Worm (Caenorhabditis elegans) whole organism, L2 larva: ENCODE results near the gene nac-2.
A peak's percentile ranks its signal among the peaks of the same experiment; 100 is the strongest.

Source experiments
- C34F6.9 ChIP-seq: fragments of 150-350 bp; optimal IDR thresholded peaks from 2 replicates; lab custom pipeline; 2014; ENCODE audit warnings: missing biosample characterization, missing genetic modification characterization
- F13H6.1 ChIP-seq: sonication (generic microtip); optimal IDR thresholded peaks from 2 replicates; lab custom pipeline; 2016; ENCODE audit warnings: missing genetic modification characterization, missing compliant biosample characterization
- R02D3.7 ChIP-seq: fragments of 150-350 bp; optimal IDR thresholded peaks from 2 replicates; lab custom pipeline; 2014; ENCODE audit warnings: missing biosample characterization, missing genetic modification characterization
- Y55F3AM.14 ChIP-seq: fragments of 200-800 bp; sonication (Bioruptor generic); optimal IDR thresholded peaks from 2 replicates; lab custom pipeline; 2018; ENCODE audit warnings: mild to moderate bottlenecking, missing genetic modification characterization, missing compliant biosample characterization
- ZK546.5 ChIP-seq: sonication (generic microtip); optimal IDR thresholded peaks from 2 replicates; lab custom pipeline; 2017; ENCODE audit warnings: missing biosample characterization, missing genetic modification characterization
- alr-1 ChIP-seq: fragments of 150-350 bp; optimal IDR thresholded peaks from 2 replicates; lab custom pipeline; 2014; ENCODE audit warnings: missing biosample characterization, missing genetic modification characterization
- aly-2 ChIP-seq: fragments of 150-350 bp; optimal IDR thresholded peaks from 2 replicates; lab custom pipeline; 2014; ENCODE audit warnings: missing biosample characterization, missing genetic modification characterization
- ama-1 ChIP-seq: fragments of 150-350 bp; optimal IDR thresholded peaks from 2 replicates; lab custom pipeline; 2018; ENCODE audit warnings: inconsistent platforms
- blmp-1 ChIP-seq: sonication (generic microtip); optimal IDR thresholded peaks from 2 replicates; lab custom pipeline; 2017; ENCODE audit warnings: missing genetic modification characterization, mild to moderate bottlenecking, missing compliant biosample characterization, antibody characterized with exemption, moderate library complexity; ENCODE audit not compliant: insufficient read depth
- ceh-16 ChIP-seq: fragments of 150-350 bp; optimal IDR thresholded peaks from 2 replicates; lab custom pipeline; 2014; ENCODE audit warnings: missing biosample characterization, missing genetic modification characterization
- ceh-82 ChIP-seq: fragments of 150-350 bp; optimal IDR thresholded peaks from 2 replicates; lab custom pipeline; 2014; ENCODE audit warnings: missing biosample characterization, missing genetic modification characterization
- crh-2 ChIP-seq: sonication (generic microtip); optimal IDR thresholded peaks from 2 replicates; lab custom pipeline; 2017; ENCODE audit warnings: missing biosample characterization, missing genetic modification characterization
- dmd-4 ChIP-seq: sonication (generic microtip); optimal IDR thresholded peaks from 2 replicates; lab custom pipeline; 2017; ENCODE audit warnings: missing biosample characterization, missing genetic modification characterization
- egl-27 ChIP-seq: sonication (generic microtip); optimal IDR thresholded peaks from 3 replicates; lab custom pipeline; 2017; ENCODE audit warnings: missing biosample characterization, missing genetic modification reagents, missing genetic modification characterization
- elt-1 ChIP-seq: fragments of 150-350 bp; optimal IDR thresholded peaks from 2 replicates; lab custom pipeline; 2014; ENCODE audit warnings: missing biosample characterization, missing genetic modification characterization
- elt-3 ChIP-seq: sonication (generic microtip); optimal IDR thresholded peaks from 2 replicates; lab custom pipeline; 2017; ENCODE audit warnings: missing biosample characterization, missing genetic modification characterization
- fos-1 ChIP-seq: fragments of 150-350 bp; optimal IDR thresholded peaks from 2 replicates; lab custom pipeline; 2014; ENCODE audit warnings: missing biosample characterization, missing genetic modification characterization
- gmeb-1 ChIP-seq: fragments of 150-350 bp; optimal IDR thresholded peaks from 2 replicates; lab custom pipeline; 2014; ENCODE audit warnings: missing biosample characterization, missing genetic modification characterization
- lin-11 ChIP-seq: fragments of 150-350 bp; sonication (generic microtip); optimal IDR thresholded peaks from 2 replicates; lab custom pipeline; 2014; ENCODE audit warnings: missing biosample characterization, missing genetic modification characterization, inconsistent platforms, mixed read lengths
- lin-13 ChIP-seq: fragments of 150-350 bp; optimal IDR thresholded peaks from 2 replicates; lab custom pipeline; 2014; ENCODE audit warnings: missing biosample characterization, missing genetic modification reagents, missing genetic modification characterization
- lin-39 ChIP-seq: fragments of 150-350 bp; optimal IDR thresholded peaks from 2 replicates; lab custom pipeline; 2014; ENCODE audit warnings: missing biosample characterization, missing genetic modification reagents, missing genetic modification characterization
- lsy-2 ChIP-seq, 2 experiments: fragments of 150-350 bp in 1 of 2; sonication (generic microtip) in 1 of 2; optimal IDR thresholded peaks; 2 replicates each; lab custom pipeline; 2014 to 2017; ENCODE audit warnings: missing biosample characterization in 2 of 2, missing genetic modification characterization in 2 of 2
- mab-5 ChIP-seq: fragments of 150-350 bp; optimal IDR thresholded peaks from 2 replicates; lab custom pipeline; 2014; ENCODE audit warnings: missing biosample characterization, missing genetic modification characterization
- mbf-1 ChIP-seq: sonication (generic microtip); optimal IDR thresholded peaks from 2 replicates; lab custom pipeline; 2017; ENCODE audit warnings: missing biosample characterization, missing genetic modification characterization
- mdl-1 ChIP-seq, 2 experiments: fragments of 150-350 bp in 1 of 2; sonication (generic microtip) in 1 of 2; optimal IDR thresholded peaks; 2 replicates each; lab custom pipeline; 2017; ENCODE audit warnings: missing biosample characterization in 2 of 2, missing genetic modification characterization in 2 of 2
- nhr-10 ChIP-seq: sonication (generic microtip); optimal IDR thresholded peaks from 2 replicates; lab custom pipeline; 2017; ENCODE audit warnings: missing biosample characterization, missing genetic modification characterization
- nhr-11 ChIP-seq: fragments of 150-350 bp; optimal IDR thresholded peaks from 2 replicates; lab custom pipeline; 2014; ENCODE audit warnings: missing biosample characterization, missing genetic modification characterization
- nhr-12 ChIP-seq: fragments of 150-350 bp; optimal IDR thresholded peaks from 2 replicates; lab custom pipeline; 2014; ENCODE audit warnings: missing biosample characterization, missing genetic modification characterization
- nhr-129 ChIP-seq: fragments of 150-350 bp; optimal IDR thresholded peaks from 2 replicates; lab custom pipeline; 2014; ENCODE audit warnings: missing biosample characterization, missing genetic modification characterization
- nhr-21 ChIP-seq: fragments of 150-350 bp; optimal IDR thresholded peaks from 2 replicates; lab custom pipeline; 2014; ENCODE audit warnings: missing biosample characterization, missing genetic modification characterization
- nhr-23 ChIP-seq: fragments of 150-350 bp; optimal IDR thresholded peaks from 2 replicates; lab custom pipeline; 2014; ENCODE audit warnings: missing biosample characterization, missing genetic modification reagents, missing genetic modification characterization
- nhr-237 ChIP-seq: fragments of 150-350 bp; optimal IDR thresholded peaks from 2 replicates; lab custom pipeline; 2014; ENCODE audit warnings: missing biosample characterization, missing genetic modification characterization
- nhr-25 ChIP-seq: fragments of 150-350 bp; sonication (generic microtip); optimal IDR thresholded peaks from 3 replicates; lab custom pipeline; 2014; ENCODE audit warnings: missing biosample characterization, missing genetic modification characterization
- nhr-6 ChIP-seq: fragments of 150-350 bp; optimal IDR thresholded peaks from 2 replicates; lab custom pipeline; 2014; ENCODE audit warnings: missing biosample characterization, missing genetic modification characterization
- nhr-77 ChIP-seq: fragments of 150-350 bp; optimal IDR thresholded peaks from 2 replicates; lab custom pipeline; 2014; ENCODE audit warnings: missing biosample characterization, missing genetic modification characterization
- peb-1 ChIP-seq: fragments of 150-350 bp; optimal IDR thresholded peaks from 2 replicates; lab custom pipeline; 2014; ENCODE audit warnings: missing biosample characterization, missing genetic modification characterization
- sem-4 ChIP-seq: fragments of 150-350 bp; optimal IDR thresholded peaks from 2 replicates; lab custom pipeline; 2014; ENCODE audit warnings: missing biosample characterization, missing genetic modification reagents, missing genetic modification characterization
- skn-1 ChIP-seq: sonication (generic microtip); optimal IDR thresholded peaks from 2 replicates; lab custom pipeline; 2017; ENCODE audit warnings: missing biosample characterization, missing genetic modification characterization
- sma-3 ChIP-seq: sonication (generic microtip); optimal IDR thresholded peaks from 2 replicates; lab custom pipeline; 2016; ENCODE audit warnings: missing genetic modification reagents, missing genetic modification characterization, missing compliant biosample characterization
- sma-9 ChIP-seq, 2 experiments: fragments of 150-350 bp in 1 of 2; sonication (generic microtip) in 1 of 2; optimal IDR thresholded peaks; 2 replicates each; lab custom pipeline; 2014 to 2016; ENCODE audit warnings: missing genetic modification characterization in 2 of 2, mild to moderate bottlenecking in 1 of 2, missing biosample characterization in 1 of 2, missing compliant biosample characterization in 1 of 2, missing genetic modification reagents in 1 of 2, moderate library complexity in 1 of 2
- snpc-4 ChIP-seq: fragments of 150-350 bp; optimal IDR thresholded peaks from 2 replicates; lab custom pipeline; 2014; ENCODE audit warnings: missing biosample characterization, missing genetic modification characterization
- unc-39 ChIP-seq: fragments of 150-350 bp; optimal IDR thresholded peaks from 2 replicates; lab custom pipeline; 2014; ENCODE audit warnings: missing biosample characterization, missing genetic modification characterization
- unc-55 ChIP-seq: fragments of 150-350 bp; sonication (generic microtip); optimal IDR thresholded peaks from 3 replicates; lab custom pipeline; 2014; ENCODE audit warnings: missing biosample characterization, missing genetic modification reagents, missing genetic modification characterization
- unc-62 ChIP-seq: fragments of 150-350 bp; optimal IDR thresholded peaks from 2 replicates; lab custom pipeline; 2014; ENCODE audit warnings: missing biosample characterization, missing genetic modification reagents, missing genetic modification characterization
- zag-1 ChIP-seq: fragments of 150-350 bp; optimal IDR thresholded peaks from 2 replicates; lab custom pipeline; 2014; ENCODE audit warnings: missing biosample characterization, missing genetic modification characterization
- ztf-1 ChIP-seq: fragments of 200-800 bp; sonication (Bioruptor generic); conservative IDR thresholded peaks from 2 replicates; pipeline ENCODE4 v1.3.6; 2022; ENCODE audit warnings: missing genetic modification characterization, missing compliant biosample characterization
- ztf-11 ChIP-seq: sonication (generic microtip); optimal IDR thresholded peaks from 2 replicates; lab custom pipeline; 2017; ENCODE audit warnings: missing biosample characterization, missing genetic modification characterization
- ztf-4 ChIP-seq: fragments of 150-350 bp; optimal IDR thresholded peaks from 2 replicates; lab custom pipeline; 2014; ENCODE audit warnings: missing biosample characterization, missing genetic modification characterization

Gene nac-2

ce11 chrIII:9053740-9054252 is 10.7 kb upstream of the nac-2 start, which contains the start of gene R107.5:
Gene R107.5, minus strand, starts transcription at chrIII:9053790.
- peak; percentile 84 for TF ChIP-seq lin-13 (GFP tag; lab: Kevin White, UChicago)
- TF ChIP-seq ztf-1 (GFP tag; lab: Robert Waterston, UW): peak; percentile 97
- peak; percentile 92 for TF ChIP-seq sem-4 (tag; lab: Kevin White, UChicago)
- peak; percentile 87 for TF ChIP-seq sma-9 (GFP tag; optimal IDR thresholded peaks at IDR 0.05; lab: Kevin White, UChicago)
- TF ChIP-seq sma-9 (tag; optimal IDR thresholded peaks at IDR 0.05; lab: Kevin White, UChicago): no peak
- TF ChIP-seq peb-1 (tag; lab: Kevin White, UChicago): no peak
- TF ChIP-seq ceh-16 (tag; lab: Kevin White, UChicago): peak; percentile 13
- peak; percentile 73 for TF ChIP-seq unc-62 (GFP tag; lab: Kevin White, UChicago)
- TF ChIP-seq dmd-4: no peak
- TF ChIP-seq lin-11 (tag; lab: Kevin White, UChicago): peak; percentile 87
- TF ChIP-seq R02D3.7 (tag; lab: Kevin White, UChicago): no peak
- peak; percentile 82 for TF ChIP-seq egl-27 (tag; lab: Kevin White, UChicago)
- TF ChIP-seq snpc-4 (tag; lab: Kevin White, UChicago): peak; percentile 66
- no peak for TF ChIP-seq ceh-82 (tag; lab: Kevin White, UChicago)
- TF ChIP-seq gmeb-1 (tag; lab: Kevin White, UChicago): peak; percentile 82
- peak; percentile 75 for TF ChIP-seq nhr-6 (tag; lab: Kevin White, UChicago)
- no peak for TF ChIP-seq alr-1 (tag; lab: Kevin White, UChicago)
- peak; percentile 36 for TF ChIP-seq skn-1 (tag; lab: Kevin White, UChicago)
- TF ChIP-seq nhr-23: no peak
- TF ChIP-seq fos-1: peak; percentile 91
- TF ChIP-seq ama-1 (lab: Kevin White, UChicago): peak; percentile 98
- peak; percentile 80 for TF ChIP-seq nhr-10 (tag; lab: Kevin White, UChicago)
- no peak for TF ChIP-seq aly-2 (tag; lab: Kevin White, UChicago)
- peak; percentile 90 for TF ChIP-seq blmp-1 (tag; lab: Kevin White, UChicago)
- no peak for TF ChIP-seq nhr-11 (tag; lab: Kevin White, UChicago)
- TF ChIP-seq mbf-1 (tag; lab: Kevin White, UChicago): no peak
- peak; percentile 98 for TF ChIP-seq crh-2 (tag; lab: Kevin White, UChicago)
- peak; percentile 98 for TF ChIP-seq sma-3 (GFP tag; lab: Kevin White, UChicago)
- TF ChIP-seq lsy-2 (tag; optimal IDR thresholded peaks at IDR 0.05; lab: Kevin White, UChicago): peak; percentile 80 to 92
- TF ChIP-seq lin-39 (tag; lab: Kevin White, UChicago): no peak
- TF ChIP-seq elt-1 (tag; lab: Kevin White, UChicago): no peak
- TF ChIP-seq nhr-21 (tag; lab: Kevin White, UChicago): peak; percentile 96
- TF ChIP-seq F13H6.1 (tag; lab: Kevin White, UChicago): peak; percentile 95
- peak; percentile 1 for TF ChIP-seq nhr-12 (tag; lab: Kevin White, UChicago)
- no peak for TF ChIP-seq ZK546.5 (tag; lab: Kevin White, UChicago)
- TF ChIP-seq ztf-4 (tag; lab: Kevin White, UChicago): peak; percentile 95
- peak; percentile 96 for TF ChIP-seq nhr-25
- no peak for TF ChIP-seq nhr-237 (tag; lab: Kevin White, UChicago)
- TF ChIP-seq C34F6.9: peak; percentile 97
- no peak for TF ChIP-seq unc-39 (tag; lab: Kevin White, UChicago)
- peak; percentile 95 for TF ChIP-seq Y55F3AM.14 (GFP tag; lab: Kevin White, UChicago)
- TF ChIP-seq unc-55 (GFP tag; lab: Kevin White, UChicago): peak; percentile 80
- no peak for TF ChIP-seq ztf-11 (tag; lab: Kevin White, UChicago)
- no peak for TF ChIP-seq elt-3
- peak; percentile 37 for TF ChIP-seq zag-1 (tag; lab: Kevin White, UChicago)
- TF ChIP-seq nhr-129 (tag; lab: Kevin White, UChicago): peak; percentile 95
- no peak for TF ChIP-seq nhr-77
- peak; percentile 88 to 96 for TF ChIP-seq mdl-1 (tag; optimal IDR thresholded peaks at IDR 0.05; lab: Kevin White, UChicago)
- TF ChIP-seq mab-5 (tag; lab: Kevin White, UChicago): no peak
